Worm (Caenorhabditis elegans) whole organism, L2 larva: Measurements from ENCODE around the gene twk-46.

ENCODE experiments used
- ceh-16 ChIP-seq: fragments of 150-350 bp; optimal IDR thresholded peaks from 2 replicates; lab custom pipeline; 2014; ENCODE audit warnings: missing biosample characterization, missing genetic modification characterization
- lin-11 ChIP-seq: fragments of 150-350 bp; sonication (generic microtip); optimal IDR thresholded peaks from 2 replicates; lab custom pipeline; 2014; ENCODE audit warnings: missing biosample characterization, missing genetic modification characterization, inconsistent platforms, mixed read lengths
- lin-39 ChIP-seq: fragments of 150-350 bp; optimal IDR thresholded peaks from 2 replicates; lab custom pipeline; 2014; ENCODE audit warnings: missing biosample characterization, missing genetic modification reagents, missing genetic modification characterization
- mbf-1 ChIP-seq: sonication (generic microtip); optimal IDR thresholded peaks from 2 replicates; lab custom pipeline; 2017; ENCODE audit warnings: missing biosample characterization, missing genetic modification characterization
- nhr-10 ChIP-seq: sonication (generic microtip); optimal IDR thresholded peaks from 2 replicates; lab custom pipeline; 2017; ENCODE audit warnings: missing biosample characterization, missing genetic modification characterization
- nhr-6 ChIP-seq: fragments of 150-350 bp; optimal IDR thresholded peaks from 2 replicates; lab custom pipeline; 2014; ENCODE audit warnings: missing biosample characterization, missing genetic modification characterization
- nhr-77 ChIP-seq: fragments of 150-350 bp; optimal IDR thresholded peaks from 2 replicates; lab custom pipeline; 2014; ENCODE audit warnings: missing biosample characterization, missing genetic modification characterization
- snpc-4 ChIP-seq: fragments of 150-350 bp; optimal IDR thresholded peaks from 2 replicates; lab custom pipeline; 2014; ENCODE audit warnings: missing biosample characterization, missing genetic modification characterization
- unc-62 ChIP-seq: fragments of 150-350 bp; optimal IDR thresholded peaks from 2 replicates; lab custom pipeline; 2014; ENCODE audit warnings: missing biosample characterization, missing genetic modification reagents, missing genetic modification characterization
- ztf-11 ChIP-seq: sonication (generic microtip); optimal IDR thresholded peaks from 2 replicates; lab custom pipeline; 2017; ENCODE audit warnings: missing biosample characterization, missing genetic modification characterization

ce11 chrV:19013215-19013614, 46.8 kb upstream of the twk-46 start:
- no peak for TF ChIP-seq ztf-11 (tag; lab: Kevin White, UChicago)
- no peak for TF ChIP-seq nhr-77 (tag; lab: Kevin White, UChicago)
- no peak for TF ChIP-seq snpc-4 (tag; lab: Kevin White, UChicago)
- no peak for TF ChIP-seq nhr-10 (tag; lab: Kevin White, UChicago)
- TF ChIP-seq mbf-1 (tag; lab: Kevin White, UChicago) = no peak
- TF ChIP-seq lin-11 (tag; lab: Kevin White, UChicago) = no peak
- TF ChIP-seq nhr-6 (tag; lab: Kevin White, UChicago) = no peak
- no peak for TF ChIP-seq lin-39 (tag; lab: Kevin White, UChicago)
- no peak for TF ChIP-seq unc-62 (GFP tag; lab: Kevin White, UChicago)
- no peak for TF ChIP-seq ceh-16 (tag; lab: Kevin White, UChicago)
